Worm (Caenorhabditis elegans) whole organism, L4 larva: ENCODE measurements around the gene T01G5.6.

Experiments
- D1046.2 ChIP-seq: fragments of 200-800 bp; sonication (Bioruptor generic); IDR thresholded peaks from 2 replicates; pipeline ENCODE4 v1.3.6; 2022; ENCODE audit warnings: missing genetic modification characterization, missing compliant biosample characterization
- F10B5.3 ChIP-seq: sonication (generic microtip); optimal IDR thresholded peaks from 2 replicates; lab custom pipeline; 2016; ENCODE audit warnings: mild to moderate bottlenecking, missing genetic modification characterization, missing compliant biosample characterization
- F26F4.8 ChIP-seq: fragments of 200-800 bp; sonication (Bioruptor generic); conservative IDR thresholded peaks from 2 replicates; pipeline ENCODE4 v1.3.6; 2022; ENCODE audit warnings: missing genetic modification characterization, missing compliant biosample characterization
- F37D6.2 ChIP-seq: sonication (generic microtip); optimal IDR thresholded peaks from 2 replicates; lab custom pipeline; 2016; ENCODE audit warnings: mild to moderate bottlenecking, missing genetic modification characterization, missing compliant biosample characterization
- R02D3.7 ChIP-seq: fragments of 150-350 bp; sonication (generic microtip); optimal IDR thresholded peaks from 3 replicates; lab custom pipeline; 2014; ENCODE audit warnings: missing biosample characterization, missing genetic modification characterization
- T20F7.1 ChIP-seq: fragments of 200-800 bp; sonication (Bioruptor generic); optimal IDR thresholded peaks from 2 replicates; lab custom pipeline; 2018; ENCODE audit warnings: mild to moderate bottlenecking, missing genetic modification characterization, missing compliant biosample characterization
- T26A8.4 ChIP-seq: fragments of 200-800 bp; sonication (Bioruptor generic); IDR thresholded peaks from 2 replicates; pipeline ENCODE4 v1.3.6; 2022; ENCODE audit warnings: missing genetic modification characterization, missing compliant biosample characterization
- Y48G9A.11 ChIP-seq: fragments of 200-800 bp; sonication (Bioruptor generic); IDR thresholded peaks from 2 replicates; pipeline ENCODE4 v1.3.6; 2022; ENCODE audit warnings: missing genetic modification reagents, missing genetic modification characterization, missing compliant biosample characterization
- ZK337.2 ChIP-seq: fragments of 200-800 bp; sonication (Bioruptor generic); IDR thresholded peaks from 2 replicates; pipeline ENCODE4 v1.3.6; 2022; ENCODE audit warnings: missing genetic modification reagents, missing genetic modification characterization, missing compliant biosample characterization
- ama-1 ChIP-seq: fragments of 150-350 bp; optimal IDR thresholded peaks from 2 replicates; lab custom pipeline; 2014; ENCODE audit warnings: inconsistent platforms, mixed read lengths
- arid-1 ChIP-seq: fragments of 200-800 bp; sonication (Bioruptor generic); conservative IDR thresholded peaks from 2 replicates; pipeline ENCODE4 v1.3.6; 2022; ENCODE audit warnings: missing genetic modification reagents, missing genetic modification characterization, missing compliant biosample characterization
- attf-4 ChIP-seq: sonication (generic microtip); optimal IDR thresholded peaks from 3 replicates; lab custom pipeline; 2017; ENCODE audit warnings: missing biosample characterization, missing genetic modification characterization
- ceh-32 ChIP-seq: sonication (generic microtip); optimal IDR thresholded peaks from 2 replicates; lab custom pipeline; 2016; ENCODE audit warnings: mild to moderate bottlenecking, missing genetic modification characterization, missing compliant biosample characterization; ENCODE audit not compliant: poor library complexity
- ceh-44 ChIP-seq: fragments of 200-800 bp; sonication (Bioruptor generic); IDR thresholded peaks from 2 replicates; pipeline ENCODE4 v1.3.6; 2022; ENCODE audit warnings: missing genetic modification reagents, missing genetic modification characterization, missing compliant biosample characterization
- ceh-62 ChIP-seq: sonication (generic microtip); optimal IDR thresholded peaks from 2 replicates; lab custom pipeline; 2017; ENCODE audit warnings: missing biosample characterization, missing genetic modification characterization
- ceh-82 ChIP-seq: sonication (generic microtip); optimal IDR thresholded peaks from 2 replicates; lab custom pipeline; 2017; ENCODE audit warnings: missing biosample characterization, missing genetic modification characterization
- cey-2 ChIP-seq: sonication (generic microtip); optimal IDR thresholded peaks from 3 replicates; lab custom pipeline; 2017; ENCODE audit warnings: missing genetic modification characterization, mild to moderate bottlenecking, missing compliant biosample characterization, antibody characterized with exemption, borderline replicate concordance; ENCODE audit not compliant: insufficient read depth
- daf-12 ChIP-seq: fragments of 150-350 bp; optimal IDR thresholded peaks from 2 replicates; lab custom pipeline; 2014; ENCODE audit warnings: missing biosample characterization, missing genetic modification reagents, missing genetic modification characterization
- daf-8 ChIP-seq: fragments of 200-800 bp; sonication (Bioruptor generic); IDR thresholded peaks from 2 replicates; pipeline ENCODE4 v1.3.6; 2022; ENCODE audit warnings: missing genetic modification characterization, missing compliant biosample characterization
- dmd-6 ChIP-seq: fragments of 200-800 bp; sonication (Bioruptor generic); IDR thresholded peaks from 2 replicates; pipeline ENCODE4 v1.3.6; 2022; ENCODE audit warnings: missing genetic modification reagents, missing genetic modification characterization, missing compliant biosample characterization
- dpl-1 ChIP-seq: fragments of 150-350 bp; optimal IDR thresholded peaks from 2 replicates; lab custom pipeline; 2014; ENCODE audit warnings: missing biosample characterization, missing genetic modification reagents, missing genetic modification characterization
- egl-27 ChIP-seq: sonication (generic microtip); optimal IDR thresholded peaks from 3 replicates; lab custom pipeline; 2017; ENCODE audit warnings: missing biosample characterization, missing genetic modification reagents, missing genetic modification characterization
- fos-1 ChIP-seq: fragments of 150-350 bp; optimal IDR thresholded peaks from 2 replicates; lab custom pipeline; 2014; ENCODE audit warnings: missing biosample characterization, missing genetic modification characterization
- gei-8 ChIP-seq: fragments of 200-800 bp; sonication (Bioruptor generic); optimal IDR thresholded peaks from 2 replicates; lab custom pipeline; 2018; ENCODE audit warnings: mild to moderate bottlenecking, missing genetic modification characterization, missing compliant biosample characterization
- hmg-1.1 ChIP-seq: fragments of 200-800 bp; sonication (Bioruptor generic); IDR thresholded peaks from 2 replicates; pipeline ENCODE4 v1.3.6; 2022; ENCODE audit warnings: missing genetic modification reagents, missing genetic modification characterization, missing compliant biosample characterization
- lin-39 ChIP-seq: fragments of 150-350 bp; optimal IDR thresholded peaks from 2 replicates; lab custom pipeline; 2014; ENCODE audit warnings: missing biosample characterization, missing genetic modification reagents, missing genetic modification characterization
- lir-3 ChIP-seq: sonication (generic microtip); optimal IDR thresholded peaks from 2 replicates; lab custom pipeline; 2016; ENCODE audit warnings: mild to moderate bottlenecking, missing genetic modification characterization, missing compliant biosample characterization
- lsy-2 ChIP-seq, 2 experiments: fragments of 150-350 bp in 1 of 2; sonication (generic microtip) in 1 of 2; optimal IDR thresholded peaks; 2 replicates each; lab custom pipeline; 2014 to 2017; ENCODE audit warnings: missing biosample characterization in 2 of 2, missing genetic modification characterization in 2 of 2
- madf-9 ChIP-seq: fragments of 200-800 bp; sonication (Bioruptor generic); conservative IDR thresholded peaks from 2 replicates; pipeline ENCODE4 v1.3.6; 2022; ENCODE audit warnings: missing genetic modification reagents, missing genetic modification characterization, missing compliant biosample characterization
- mdt-29 ChIP-seq: fragments of 200-800 bp; sonication (Bioruptor generic); IDR thresholded peaks from 2 replicates; pipeline ENCODE4 v1.3.6; 2022; ENCODE audit warnings: missing genetic modification reagents, missing genetic modification characterization, missing compliant biosample characterization
- mes-2 ChIP-seq: sonication (generic microtip); optimal IDR thresholded peaks from 2 replicates; lab custom pipeline; 2016; ENCODE audit warnings: missing genotype, mild to moderate bottlenecking, missing genetic modification characterization, missing compliant biosample characterization; ENCODE audit not compliant: poor library complexity, severe bottlenecking
- mxl-2 ChIP-seq: fragments of 200-800 bp; sonication (Bioruptor generic); conservative IDR thresholded peaks from 2 replicates; pipeline ENCODE4 v1.3.6; 2022; ENCODE audit warnings: missing genetic modification reagents, missing genetic modification characterization, missing compliant biosample characterization
- nhr-10 ChIP-seq: fragments of 150-350 bp; optimal IDR thresholded peaks from 2 replicates; lab custom pipeline; 2014; ENCODE audit warnings: missing biosample characterization, missing genetic modification characterization
- nhr-102 ChIP-seq: sonication (generic microtip); optimal IDR thresholded peaks from 2 replicates; lab custom pipeline; 2016; ENCODE audit warnings: mild to moderate bottlenecking, missing genetic modification characterization, moderate library complexity, missing compliant biosample characterization
- nhr-11 ChIP-seq: fragments of 150-350 bp; optimal IDR thresholded peaks from 2 replicates; lab custom pipeline; 2014; ENCODE audit warnings: missing biosample characterization, missing genetic modification characterization
- nhr-25 ChIP-seq: sonication (generic microtip); optimal IDR thresholded peaks from 2 replicates; lab custom pipeline; 2017; ENCODE audit warnings: missing genetic modification characterization, mild to moderate bottlenecking, missing compliant biosample characterization, antibody characterized with exemption, moderate library complexity, borderline replicate concordance; ENCODE audit not compliant: insufficient read depth
- nhr-42 ChIP-seq: fragments of 200-800 bp; sonication (Bioruptor generic); IDR thresholded peaks from 2 replicates; pipeline ENCODE4 v1.3.6; 2022; ENCODE audit warnings: missing genetic modification characterization, missing compliant biosample characterization
- nhr-48 ChIP-seq: sonication (generic microtip); optimal IDR thresholded peaks from 2 replicates; lab custom pipeline; 2016; ENCODE audit warnings: mild to moderate bottlenecking, missing genetic modification characterization, missing compliant biosample characterization
- nhr-6 ChIP-seq: fragments of 150-350 bp; optimal IDR thresholded peaks from 2 replicates; lab custom pipeline; 2014; ENCODE audit warnings: missing biosample characterization, missing genetic modification characterization
- nhr-76 ChIP-seq: fragments of 150-350 bp; optimal IDR thresholded peaks from 2 replicates; lab custom pipeline; 2014; ENCODE audit warnings: missing biosample characterization, missing genetic modification characterization
- nhr-77 ChIP-seq: fragments of 150-350 bp; optimal IDR thresholded peaks from 2 replicates; lab custom pipeline; 2014; ENCODE audit warnings: missing biosample characterization, missing genetic modification characterization
- pqm-1 ChIP-seq: sonication (generic microtip); optimal IDR thresholded peaks from 2 replicates; lab custom pipeline; 2017; ENCODE audit warnings: missing biosample characterization, missing genetic modification characterization
- saeg-2 ChIP-seq: fragments of 200-800 bp; sonication (Bioruptor generic); IDR thresholded peaks from 2 replicates; pipeline ENCODE4 v1.3.6; 2022; ENCODE audit warnings: missing genetic modification reagents, missing genetic modification characterization, missing compliant biosample characterization
- sdz-12 ChIP-seq: fragments of 200-800 bp; sonication (Bioruptor generic); optimal IDR thresholded peaks from 2 replicates; lab custom pipeline; 2018; ENCODE audit warnings: mild to moderate bottlenecking, missing genetic modification characterization, missing compliant biosample characterization
- snpc-4 ChIP-seq: fragments of 150-350 bp; optimal IDR thresholded peaks from 2 replicates; lab custom pipeline; 2014; ENCODE audit warnings: missing biosample characterization, missing genetic modification characterization
- tra-1 ChIP-seq: fragments of 200-800 bp; sonication (Bioruptor generic); IDR thresholded peaks from 2 replicates; pipeline ENCODE4 v1.3.6; 2022; ENCODE audit warnings: missing genetic modification reagents, missing genetic modification characterization, missing compliant biosample characterization
- unc-130 ChIP-seq: sonication (generic microtip); optimal IDR thresholded peaks from 2 replicates; lab custom pipeline; 2016; ENCODE audit warnings: missing genetic modification reagents, missing genetic modification characterization, missing compliant biosample characterization
- unc-62 ChIP-seq, 3 experiments: fragments of 150-350 bp in 1 of 3; sonication (generic microtip); optimal IDR thresholded peaks in 2 of 3; peaks in 1 of 3; 1 replicate in 1 of 3; 2 replicates in 2 of 3; lab custom pipeline; 2014 to 2017; ENCODE audit warnings: missing biosample characterization in 3 of 3, missing genetic modification characterization in 3 of 3, missing genetic modification reagents in 3 of 3, missing genotype in 1 of 3
- zfp-3 ChIP-seq: fragments of 200-800 bp; sonication (Bioruptor generic); conservative IDR thresholded peaks from 2 replicates; pipeline ENCODE4 v1.3.6; 2022; ENCODE audit warnings: missing genetic modification reagents, missing genetic modification characterization, missing compliant biosample characterization
- zip-2 ChIP-seq: fragments of 150-350 bp; optimal IDR thresholded peaks from 2 replicates; lab custom pipeline; 2014; ENCODE audit warnings: missing biosample characterization, missing genetic modification characterization
- ztf-11 ChIP-seq: fragments of 150-350 bp; optimal IDR thresholded peaks from 2 replicates; lab custom pipeline; 2014; ENCODE audit warnings: missing biosample characterization, missing genetic modification characterization

T01G5.6 gene

ce11 chrV:15085335-15085800 is 28.5 kb downstream of the T01G5.6 start, which contains the start of the genes ahsa-1 and C01G10.7:
TSS of gene ahsa-1 (minus strand) at chrV:15085385.
TSS of gene C01G10.7 (plus strand) at chrV:15085747.
- TF ChIP-seq arid-1 (GFP tag; lab: Robert Waterston, UW) (0 out of 2 replicates have a peak, but pooled peaks have one; percentile 46), snpc-4 (tag; lab: Kevin White, UChicago) (no peak), F37D6.2 (tag; lab: Kevin White, UChicago) (peak; percentile 70), Y48G9A.11 (GFP tag; lab: Robert Waterston, UW) (peak; percentile 82), T20F7.1 (peak; percentile 87), nhr-102 (no peak), nhr-77 (tag; lab: Kevin White, UChicago) (peak; percentile 88), madf-9 (peak; percentile 75), lsy-2 (tag; optimal IDR thresholded peaks at IDR 0.05; lab: Kevin White, UChicago) (peak; percentile 64 to 94), ceh-32 (tag; lab: Kevin White, UChicago) (no peak), cey-2 (tag; lab: Kevin White, UChicago) (no peak), T26A8.4 (GFP tag; lab: Robert Waterston, UW) (peak; percentile 59; the same call in 1 of the 2 replicates), nhr-42 (GFP tag; lab: Robert Waterston, UW) (peak; percentile 46; the same call in 1 of the 2 replicates), nhr-25 (tag; lab: Kevin White, UChicago) (no peak), hmg-1.1 (GFP tag; lab: Robert Waterston, UW) (peak; percentile 79), gei-8 (GFP tag; lab: Kevin White, UChicago) (no peak), saeg-2 (GFP tag; lab: Robert Waterston, UW) (no peak), D1046.2 (no peak), ama-1 (lab: Kevin White, UChicago) (no peak), unc-62 (GFP tag; optimal IDR thresholded peaks at IDR 0.05 in 1 of 2; lab: Kevin White, UChicago) (no peak), unc-62 (tag; optimal IDR thresholded peaks at IDR 0.05; lab: Kevin White, UChicago) (no peak), F10B5.3 (tag; lab: Kevin White, UChicago) (no peak), unc-130 (GFP tag; lab: Kevin White, UChicago) (peak; percentile 98), attf-4 (tag; lab: Kevin White, UChicago) (no peak), lir-3 (no peak), nhr-48 (tag; lab: Kevin White, UChicago) (no peak), R02D3.7 (tag; lab: Kevin White, UChicago) (peak; percentile 89), sdz-12 (GFP tag; lab: Kevin White, UChicago) (no peak), nhr-6 (tag; lab: Kevin White, UChicago) (peak; percentile 99), fos-1 (tag; lab: Kevin White, UChicago) (no peak), F26F4.8 (GFP tag; lab: Robert Waterston, UW) (no peak), nhr-76 (tag; lab: Kevin White, UChicago) (no peak), ceh-44 (peak; percentile 72; the same call in 1 of the 2 replicates), zip-2 (tag; lab: Kevin White, UChicago) (no peak), mes-2 (tag; lab: Kevin White, UChicago) (peak; percentile 99), ztf-11 (tag; lab: Kevin White, UChicago) (no peak), nhr-10 (peak; percentile 8), daf-12 (tag; lab: Kevin White, UChicago) (no peak), mxl-2 (GFP tag; lab: Robert Waterston, UW) (no peak), daf-8 (GFP tag; lab: Robert Waterston, UW) (no peak), dpl-1 (GFP tag; lab: Kevin White, UChicago) (peak; percentile 84), lin-39 (tag; lab: Kevin White, UChicago) (no peak), dmd-6 (GFP tag; lab: Robert Waterston, UW) (peak; percentile 86), ZK337.2 (GFP tag; lab: Robert Waterston, UW) (peak; percentile 91), zfp-3 (GFP tag; lab: Robert Waterston, UW) (0 out of 2 replicates have a peak, but pooled peaks have one; percentile 32), nhr-11 (tag; lab: Kevin White, UChicago) (peak; percentile 66), mdt-29 (GFP tag; lab: Robert Waterston, UW) (peak; percentile 52; the same call in 1 of the 2 replicates), ceh-62 (no peak), egl-27 (tag; lab: Kevin White, UChicago) (no peak), ceh-82 (tag; lab: Kevin White, UChicago) (no peak), tra-1 (GFP tag; lab: Robert Waterston, UW) (peak; percentile 58; the same call in 1 of the 2 replicates), pqm-1 (peak; percentile 72)
